Worm (Caenorhabditis elegans) whole organism, early embryonic: ENCODE measurements around the gene M163.5.

ENCODE experiments used
- ama-1 ChIP-seq: fragments of 150-350 bp; optimal IDR thresholded peaks from 2 replicates; lab custom pipeline; 2014
- flt-1 ChIP-seq: fragments of 200-800 bp; sonication (Bioruptor generic); IDR thresholded peaks from 2 replicates; pipeline ENCODE4 v1.3.6; 2022; ENCODE audit warnings: missing genetic modification characterization, missing compliant biosample characterization
- hmbx-1 ChIP-seq: sonication (generic microtip); optimal IDR thresholded peaks from 2 replicates; lab custom pipeline; 2016; ENCODE audit warnings: mild to moderate bottlenecking, missing genetic modification characterization, missing compliant biosample characterization
- tbx-11 ChIP-seq: fragments of 200-800 bp; sonication (Bioruptor generic); IDR thresholded peaks from 2 replicates; pipeline ENCODE4 v1.3.6; 2022; ENCODE audit warnings: missing genetic modification characterization, missing compliant biosample characterization

DNA sequence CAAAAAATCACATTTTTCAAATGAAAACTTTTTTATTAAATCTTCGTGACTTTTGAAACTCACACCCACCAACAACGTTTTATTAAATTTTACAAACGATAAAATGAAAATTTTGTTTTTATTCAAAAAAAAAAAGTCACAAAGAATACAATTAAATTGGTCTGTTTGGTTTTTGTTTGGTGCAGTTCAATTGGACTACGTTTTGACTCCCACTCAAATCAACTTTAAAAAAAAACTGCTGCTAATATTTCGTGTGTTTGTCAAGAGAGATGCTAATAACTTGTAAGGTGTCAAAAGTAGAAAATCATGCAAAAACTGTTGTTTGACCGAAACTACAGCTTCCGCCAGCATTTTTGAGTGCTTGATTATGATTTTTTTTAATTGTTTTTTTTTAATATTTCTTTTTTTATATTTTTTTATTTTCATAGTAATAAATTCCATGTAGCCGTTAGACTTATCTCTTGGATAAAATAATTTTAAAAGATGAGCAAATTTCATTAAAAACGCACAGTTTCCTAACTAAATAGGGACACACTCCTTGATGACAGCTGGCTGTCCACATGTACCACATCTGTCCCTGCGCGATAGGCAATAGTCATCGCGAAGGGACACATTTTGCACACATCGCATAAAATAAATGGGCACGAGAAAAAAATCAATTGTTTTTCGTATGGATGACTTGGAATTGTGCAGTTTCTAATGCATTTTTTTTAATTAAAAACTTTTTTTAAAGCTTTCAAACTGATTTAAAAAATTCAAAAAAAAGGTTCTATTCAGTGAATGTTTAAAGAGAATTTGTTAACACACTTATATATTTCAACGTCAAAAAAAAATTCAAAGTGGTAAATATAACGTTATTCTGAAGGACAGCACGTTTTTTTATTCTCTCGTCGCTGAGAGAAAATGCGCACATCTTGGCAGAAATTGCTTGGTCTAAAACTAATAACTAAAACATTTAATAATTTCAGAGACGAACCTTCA, 51.8 kb downstream of the M163.5 start:
- TF ChIP-seq tbx-11 (GFP tag; lab: Robert Waterston, UW) (no peak), ama-1 (lab: Kevin White, UChicago) (no peak), hmbx-1 (no peak), flt-1 (GFP tag; lab: Robert Waterston, UW) (0 out of 2 replicates have a peak, but pooled peaks have one; percentile 8)
